Worm (Caenorhabditis elegans) whole organism, mixed stage, embryonic: ENCODE measurements around the gene T24D8.6.

Experiments used
- M03D4.4 ChIP-seq: sonication (generic microtip); optimal IDR thresholded peaks from 2 replicates; lab custom pipeline; 2017; ENCODE audit warnings: mild to moderate bottlenecking, missing genetic modification characterization, missing compliant biosample characterization
- bed-3 ChIP-seq: fragments of 200-800 bp; sonication (Bioruptor generic); optimal IDR thresholded peaks from 3 replicates; lab custom pipeline; 2018; ENCODE audit warnings: mild to moderate bottlenecking, missing genetic modification characterization, moderate library complexity, missing compliant biosample characterization
- blmp-1 ChIP-seq: fragments of 150-350 bp; optimal IDR thresholded peaks from 2 replicates; lab custom pipeline; 2014; ENCODE audit warnings: missing biosample characterization, missing genetic modification characterization
- ceh-39 ChIP-seq: fragments of 150-350 bp; optimal IDR thresholded peaks from 2 replicates; lab custom pipeline; 2014; ENCODE audit warnings: missing biosample characterization, missing genetic modification characterization
- ceh-43 ChIP-seq: fragments of 200-800 bp; sonication (Bioruptor generic); optimal IDR thresholded peaks from 2 replicates; lab custom pipeline; 2018; ENCODE audit warnings: mild to moderate bottlenecking, missing genetic modification characterization, moderate library complexity, missing compliant biosample characterization
- ceh-83 ChIP-seq: fragments of 200-800 bp; sonication (Bioruptor generic); optimal IDR thresholded peaks from 2 replicates; lab custom pipeline; 2018; ENCODE audit warnings: mild to moderate bottlenecking, missing genetic modification characterization, missing compliant biosample characterization
- ces-1 ChIP-seq: fragments of 150-350 bp; optimal IDR thresholded peaks from 2 replicates; lab custom pipeline; 2014; ENCODE audit warnings: missing biosample characterization, missing genetic modification reagents, missing genetic modification characterization
- cnd-1 ChIP-seq: fragments of 200-800 bp; sonication (Bioruptor generic); optimal IDR thresholded peaks from 2 replicates; lab custom pipeline; 2018; ENCODE audit warnings: mild to moderate bottlenecking, missing genetic modification characterization, missing compliant biosample characterization
- drap-1 ChIP-seq: fragments of 200-800 bp; sonication (Bioruptor generic); optimal IDR thresholded peaks from 3 replicates; lab custom pipeline; 2018; ENCODE audit warnings: mild to moderate bottlenecking, missing genetic modification characterization, missing compliant biosample characterization
- ham-2 ChIP-seq: fragments of 200-800 bp; sonication (Bioruptor generic); optimal IDR thresholded peaks from 2 replicates; lab custom pipeline; 2018; ENCODE audit warnings: mild to moderate bottlenecking, missing genetic modification characterization, missing compliant biosample characterization
- lin-13 ChIP-seq: fragments of 150-350 bp; optimal IDR thresholded peaks from 2 replicates; lab custom pipeline; 2014; ENCODE audit warnings: missing biosample characterization, missing genetic modification characterization
- lin-32 ChIP-seq: fragments of 200-800 bp; sonication (Bioruptor generic); optimal IDR thresholded peaks from 2 replicates; lab custom pipeline; 2018; ENCODE audit warnings: mild to moderate bottlenecking, missing genetic modification characterization, missing compliant biosample characterization
- mep-1 ChIP-seq: fragments of 150-350 bp; optimal IDR thresholded peaks from 2 replicates; lab custom pipeline; 2017; ENCODE audit warnings: missing biosample characterization, missing genetic modification reagents, missing genetic modification characterization, inconsistent platforms
- mls-2 ChIP-seq: sonication (generic microtip); optimal IDR thresholded peaks from 2 replicates; lab custom pipeline; 2016; ENCODE audit warnings: mild to moderate bottlenecking, missing genetic modification characterization, moderate library complexity, missing compliant biosample characterization
- nhr-12 ChIP-seq: fragments of 150-350 bp; optimal IDR thresholded peaks from 2 replicates; lab custom pipeline; 2014; ENCODE audit warnings: missing biosample characterization, missing genetic modification characterization
- nhr-2 ChIP-seq: fragments of 150-350 bp; optimal IDR thresholded peaks from 2 replicates; lab custom pipeline; 2014; ENCODE audit warnings: missing biosample characterization, missing genetic modification characterization
- nhr-237 ChIP-seq: fragments of 150-350 bp; optimal IDR thresholded peaks from 2 replicates; lab custom pipeline; 2014; ENCODE audit warnings: missing biosample characterization, missing genetic modification characterization
- nhr-28 ChIP-seq: fragments of 150-350 bp; optimal IDR thresholded peaks from 2 replicates; lab custom pipeline; 2014; ENCODE audit warnings: missing biosample characterization, missing genetic modification characterization
- nhr-76 ChIP-seq: sonication (generic microtip); optimal IDR thresholded peaks from 2 replicates; lab custom pipeline; 2017; ENCODE audit warnings: missing biosample characterization, missing genetic modification characterization
- pha-4 ChIP-seq: fragments of 150-350 bp; optimal IDR thresholded peaks from 2 replicates; lab custom pipeline; 2018; ENCODE audit warnings: missing biosample characterization, missing genetic modification reagents, missing genetic modification characterization
- sem-2 ChIP-seq: fragments of 200-800 bp; sonication (Bioruptor generic); optimal IDR thresholded peaks from 2 replicates; lab custom pipeline; 2018; ENCODE audit warnings: mild to moderate bottlenecking, missing genetic modification characterization, missing compliant biosample characterization
- sptf-1 ChIP-seq: sonication (generic microtip); optimal IDR thresholded peaks from 2 replicates; lab custom pipeline; 2017; ENCODE audit warnings: mild to moderate bottlenecking, missing genetic modification characterization, moderate library complexity, missing compliant biosample characterization
- tbx-8 ChIP-seq: fragments of 200-800 bp; sonication (Bioruptor generic); optimal IDR thresholded peaks from 2 replicates; lab custom pipeline; 2018; ENCODE audit warnings: mild to moderate bottlenecking, missing genetic modification characterization, moderate library complexity, missing compliant biosample characterization
- unc-120 ChIP-seq: sonication (generic microtip); optimal IDR thresholded peaks from 2 replicates; lab custom pipeline; 2017; ENCODE audit warnings: missing genetic modification characterization, missing compliant biosample characterization; ENCODE audit not compliant: poor library complexity, severe bottlenecking
- unc-39 ChIP-seq: fragments of 150-350 bp; optimal IDR thresholded peaks from 2 replicates; lab custom pipeline; 2014; ENCODE audit warnings: missing biosample characterization, missing genetic modification characterization
- unc-62 ChIP-seq: fragments of 150-350 bp; optimal IDR thresholded peaks from 2 replicates; lab custom pipeline; 2014; ENCODE audit warnings: missing biosample characterization, missing genetic modification reagents, missing genetic modification characterization
- ztf-11 ChIP-seq: fragments of 150-350 bp; optimal IDR thresholded peaks from 2 replicates; lab custom pipeline; 2014; ENCODE audit warnings: missing biosample characterization, missing genetic modification characterization

Gene T24D8.6

DNA sequence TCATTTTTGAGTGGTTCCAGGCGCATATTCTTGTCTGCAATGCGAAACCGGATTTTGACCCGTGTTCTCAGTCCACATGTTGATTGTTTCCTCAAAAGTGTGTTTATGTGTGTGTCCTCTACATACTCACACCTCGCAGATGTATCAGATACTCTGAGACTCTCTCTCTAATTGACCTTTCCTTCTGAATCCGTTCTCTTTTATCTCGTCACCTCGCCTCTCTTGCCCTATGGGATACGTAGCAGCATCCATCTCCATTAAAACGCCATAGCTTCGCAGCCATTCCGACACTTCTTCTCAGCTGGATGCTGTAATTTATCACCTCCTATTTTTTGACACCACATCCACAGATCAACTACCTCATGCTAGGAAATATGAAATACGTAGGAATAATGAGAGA is 35.3 kb downstream of the T24D8.6 start:
- TF ChIP-seq nhr-76 (tag; lab: Kevin White, UChicago) (no peak), ceh-83 (no peak), tbx-8 (GFP tag; lab: Kevin White, UChicago) (no peak), unc-62 (GFP tag; lab: Kevin White, UChicago) (peak; percentile 50), sptf-1 (tag; lab: Kevin White, UChicago) (no peak), ham-2 (GFP tag; lab: Kevin White, UChicago) (peak; percentile 63), lin-13 (tag; lab: Kevin White, UChicago) (no peak), nhr-237 (tag; lab: Kevin White, UChicago) (no peak), blmp-1 (tag; lab: Kevin White, UChicago) (no peak), unc-39 (tag; lab: Kevin White, UChicago) (no peak), drap-1 (no peak), lin-32 (GFP tag; lab: Kevin White, UChicago) (no peak), nhr-2 (peak; percentile 15), unc-120 (tag; lab: Kevin White, UChicago) (no peak)
- TF ChIP-seq, all 35 proteins: peak for 3

DNA sequence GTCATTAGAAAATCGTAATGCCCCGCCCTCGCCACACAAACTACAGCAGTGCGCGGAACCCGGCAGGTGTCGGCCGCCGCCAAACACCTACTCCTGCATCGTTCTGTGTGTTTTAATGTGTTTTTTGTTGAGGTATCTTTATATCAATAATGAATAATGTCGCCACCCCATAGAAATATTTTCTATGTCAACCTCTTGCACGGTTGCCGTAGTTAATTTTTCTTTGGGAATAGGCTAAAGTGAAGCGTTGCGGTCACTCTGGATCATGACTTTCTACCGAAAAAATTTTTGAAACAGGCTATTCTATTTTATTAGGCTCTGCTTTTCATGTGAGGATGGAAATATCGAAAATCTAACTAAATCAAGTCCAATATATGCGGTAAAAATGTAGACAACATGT is 36.9 kb downstream of the T24D8.6 start:
- TF ChIP-seq mep-1 (tag; lab: Kevin White, UChicago) (no peak), sptf-1 (tag; lab: Kevin White, UChicago) (no peak), unc-120 (tag; lab: Kevin White, UChicago) (no peak), M03D4.4 (peak; percentile 4), nhr-76 (tag; lab: Kevin White, UChicago) (no peak), ham-2 (GFP tag; lab: Kevin White, UChicago) (no peak), ceh-39 (tag; lab: Kevin White, UChicago) (peak; percentile 30), cnd-1 (no peak)

DNA sequence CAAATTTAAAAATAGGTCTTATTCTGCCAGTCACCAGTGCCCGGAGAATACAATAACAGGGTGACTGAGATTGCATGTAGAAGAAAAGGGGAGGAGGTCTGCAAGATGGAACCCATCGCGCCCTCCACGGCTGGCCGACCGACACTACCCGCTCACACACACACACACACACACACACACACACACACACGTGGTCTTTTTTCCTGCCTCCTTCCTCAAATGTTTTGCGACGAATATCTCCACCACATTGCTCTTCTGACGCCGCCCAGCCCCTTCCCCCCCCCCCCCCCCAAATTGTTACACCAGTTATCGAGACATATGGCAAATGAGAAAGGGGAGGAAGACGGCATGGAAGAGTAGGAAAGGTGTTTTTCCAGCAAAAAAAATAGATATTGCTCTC is 44.0 kb downstream of the T24D8.6 start:
- TF ChIP-seq sptf-1 (tag; lab: Kevin White, UChicago) (peak; percentile 83), ham-2 (GFP tag; lab: Kevin White, UChicago) (peak; percentile 2), nhr-12 (tag; lab: Kevin White, UChicago) (no peak), nhr-28 (no peak), lin-32 (GFP tag; lab: Kevin White, UChicago) (peak; percentile 53), drap-1 (peak; percentile 65), cnd-1 (peak; percentile 65), M03D4.4 (peak; percentile 69)
- TF ChIP-seq, all 35 proteins: peak for 6

DNA sequence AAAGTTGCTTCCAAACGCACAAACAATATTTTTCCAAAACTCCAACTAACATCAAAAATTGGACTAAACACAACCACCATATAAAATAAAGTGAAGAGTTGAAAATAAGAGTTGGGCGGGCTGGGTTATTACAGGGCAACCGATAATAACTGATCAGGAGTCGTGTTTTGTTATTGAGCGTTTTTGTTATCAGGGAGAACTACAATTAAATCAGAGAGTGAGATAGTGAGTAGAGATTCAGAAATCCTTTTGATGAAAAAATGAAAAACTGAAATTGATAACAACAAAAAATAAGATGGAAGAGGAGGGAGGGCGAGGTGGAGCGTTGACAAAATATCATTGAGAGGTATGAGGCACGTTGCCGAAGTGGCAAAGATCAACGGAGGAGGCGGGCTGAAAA is 45.3 kb downstream of the T24D8.6 start:
- TF ChIP-seq sem-2 (GFP tag; lab: Kevin White, UChicago) (no peak), ceh-43 (GFP tag; lab: Kevin White, UChicago) (no peak), nhr-76 (tag; lab: Kevin White, UChicago) (no peak), ztf-11 (tag; lab: Kevin White, UChicago) (no peak), tbx-8 (GFP tag; lab: Kevin White, UChicago) (no peak), sptf-1 (tag; lab: Kevin White, UChicago) (no peak), ces-1 (GFP tag; lab: Kevin White, UChicago) (no peak), mep-1 (tag; lab: Kevin White, UChicago) (no peak), lin-13 (tag; lab: Kevin White, UChicago) (no peak), drap-1 (no peak), unc-120 (tag; lab: Kevin White, UChicago) (no peak), M03D4.4 (no peak), nhr-28 (no peak), bed-3 (GFP tag; lab: Kevin White, UChicago) (no peak), nhr-2 (no peak), mls-2 (tag; lab: Kevin White, UChicago) (no peak), pha-4 (tag; lab: Kevin White, UChicago) (no peak), cnd-1 (no peak)
- TF ChIP-seq, all 35 proteins: peak for 0

DNA sequence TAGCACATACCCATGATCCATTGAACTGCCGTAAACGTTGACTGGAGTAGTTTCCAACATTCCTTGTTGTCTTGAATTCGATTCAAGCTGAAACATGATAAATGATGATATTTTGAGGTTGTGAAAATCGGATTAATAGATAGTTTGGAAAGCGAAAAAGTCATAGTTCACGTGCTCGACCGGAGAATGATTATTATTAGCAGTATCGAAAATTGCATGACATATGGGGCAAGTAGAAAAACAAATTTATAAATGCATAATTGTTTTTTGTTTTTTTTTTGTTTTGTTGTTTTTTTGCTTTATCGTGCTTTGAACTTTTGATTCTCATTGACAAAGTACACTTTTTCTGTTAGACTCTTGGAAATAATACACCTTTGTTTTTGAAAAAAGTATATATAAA is 46.6 kb downstream of the T24D8.6 start, which contains the start of gene aakg-4:
TSS of gene aakg-4 (minus strand) at position 101 of the 400 bp plus-strand sequence.
- TF ChIP-seq ceh-83 (no peak), lin-32 (GFP tag; lab: Kevin White, UChicago) (no peak)

DNA sequence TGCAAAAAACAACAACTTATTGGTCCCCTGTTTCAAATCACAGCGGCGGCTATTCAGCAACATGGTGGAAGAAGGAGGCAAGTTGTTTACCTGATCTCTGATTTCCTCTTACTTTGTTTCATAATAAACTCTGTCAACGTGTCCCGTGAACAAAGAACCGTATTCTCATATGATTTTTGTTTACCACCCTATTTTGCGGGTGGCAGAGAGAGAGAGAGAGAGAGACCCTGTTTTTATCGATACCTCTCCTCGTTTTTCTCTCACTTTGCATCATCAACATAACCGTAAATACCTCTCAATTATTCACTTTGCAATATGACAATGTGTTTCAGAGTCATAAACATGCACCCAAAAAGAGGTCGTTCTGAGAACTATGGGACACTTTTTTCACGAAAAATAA is 48.3 kb downstream of the T24D8.6 start:
- TF ChIP-seq drap-1: no peak
- no peak for TF ChIP-seq unc-62 (GFP tag; lab: Kevin White, UChicago)
- TF ChIP-seq ces-1 (GFP tag; lab: Kevin White, UChicago): no peak
- no peak for TF ChIP-seq cnd-1
- no peak for TF ChIP-seq M03D4.4
- no peak for TF ChIP-seq ham-2 (GFP tag; lab: Kevin White, UChicago)
- no peak for TF ChIP-seq mls-2 (tag; lab: Kevin White, UChicago)
- no peak for TF ChIP-seq sem-2 (GFP tag; lab: Kevin White, UChicago)
- no peak for TF ChIP-seq bed-3 (GFP tag; lab: Kevin White, UChicago)
- TF ChIP-seq nhr-2: no peak
- no peak for TF ChIP-seq unc-120 (tag; lab: Kevin White, UChicago)
- TF ChIP-seq mep-1 (tag; lab: Kevin White, UChicago): no peak
- TF ChIP-seq, all 35 proteins: peak for 0
